Worm (Caenorhabditis elegans): ENCODE measurements around the gene T27E7.3.
A peak's percentile ranks its signal among the peaks of the same experiment; 100 is the strongest.

T27E7.3 gene

ce11 chrIV:14528718-14529117, at the start of gene T27E7.3:
T27E7.3 (plus strand) TSS chrIV:14529018.
- no peak for TF ChIP-seq ets-7 (tag; optimal IDR thresholded peaks at IDR 0.05)
- no peak for TF ChIP-seq ama-1 (optimal IDR thresholded peaks at IDR 0.05)
- no peak for TF ChIP-seq hmg-4 (GFP tag; optimal IDR thresholded peaks at IDR 0.05)
- TF ChIP-seq ceh-13 (GFP tag; optimal IDR thresholded peaks at IDR 0.05), result no peak

DNA sequence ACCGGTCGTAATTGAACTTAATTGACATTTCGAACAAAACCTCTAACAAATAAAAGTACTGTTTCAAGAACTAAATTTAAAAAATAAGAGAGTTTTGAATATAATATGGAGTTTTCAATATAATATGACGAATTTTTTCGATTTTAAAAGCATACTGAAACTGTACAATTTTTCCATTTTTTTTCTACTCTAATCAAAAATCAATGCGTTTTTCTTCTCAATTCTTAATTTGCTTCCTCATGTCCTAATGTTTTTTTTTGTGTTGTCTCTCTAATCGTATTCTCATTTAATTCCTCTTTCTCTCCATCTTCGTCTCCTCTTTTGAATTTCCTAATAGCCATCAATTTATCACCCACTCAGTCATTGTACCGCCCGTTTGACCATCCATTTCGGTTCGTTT, 46.8 kb upstream of the T27E7.3 start, which contains the start of gene Y57G11A.4:
Gene Y57G11A.4, plus strand, starts transcription at position 301 of the 400 bp plus-strand sequence.
- TF ChIP-seq tbx-11 (GFP tag; IDR thresholded peaks at IDR 0.05), result no peak
- TF ChIP-seq sea-1 (GFP tag; conservative IDR thresholded peaks at IDR 0.05), result no peak

ce11 chrIV:14483427-14483826, 45.4 kb upstream of the T27E7.3 start:
- TF ChIP-seq aly-1 (tag; optimal IDR thresholded peaks at IDR 0.05) (no peak), ceh-13 (GFP tag; optimal IDR thresholded peaks at IDR 0.05) (no peak), hmg-4 (GFP tag; optimal IDR thresholded peaks at IDR 0.05) (no peak)

DNA sequence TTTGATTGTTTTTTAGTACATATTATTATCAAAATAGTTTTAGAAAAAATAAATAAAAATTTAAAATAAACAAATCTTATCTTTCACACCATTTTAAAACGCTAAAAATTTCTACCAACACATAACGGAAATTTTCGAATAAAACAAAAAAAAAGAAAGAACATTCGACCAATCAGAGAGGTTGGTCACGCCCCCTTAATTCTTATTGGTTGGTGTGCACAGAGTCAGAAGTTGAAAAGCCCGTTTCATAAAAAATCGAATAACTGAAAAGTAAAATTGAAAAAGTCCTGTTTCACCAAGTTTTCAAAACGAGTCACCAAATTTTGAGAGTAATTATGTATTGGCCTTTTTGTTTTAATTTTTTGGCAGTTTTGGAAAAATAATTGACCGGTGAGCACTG, 37.7 kb upstream of the T27E7.3 start:
- no peak for TF ChIP-seq ceh-13 (GFP tag; optimal IDR thresholded peaks at IDR 0.05)
- no peak for TF ChIP-seq aly-1 (tag; optimal IDR thresholded peaks at IDR 0.05)
- TF ChIP-seq tbx-11 (GFP tag; IDR thresholded peaks at IDR 0.05), result no peak
- no peak for TF ChIP-seq tbx-37 (GFP tag; conservative IDR thresholded peaks at IDR 0.05)
- TF ChIP-seq ama-1 (optimal IDR thresholded peaks at IDR 0.05), result no peak
- no peak for TF ChIP-seq scrt-1 (GFP tag; IDR thresholded peaks at IDR 0.05)
- no peak for TF ChIP-seq ets-7 (tag; optimal IDR thresholded peaks at IDR 0.05)
- no peak for TF ChIP-seq hmg-4 (GFP tag; optimal IDR thresholded peaks at IDR 0.05)
- no peak for TF ChIP-seq tra-4 (tag; optimal IDR thresholded peaks at IDR 0.05)
- TF ChIP-seq pes-1 (GFP tag; IDR thresholded peaks at IDR 0.05), result no peak
- no peak for TF ChIP-seq B0310.2 (tag; optimal IDR thresholded peaks at IDR 0.05)
- no peak for TF ChIP-seq ceh-36 (tag; optimal IDR thresholded peaks at IDR 0.05)
- TF ChIP-seq hmbx-1 (tag; optimal IDR thresholded peaks at IDR 0.05), result no peak
- TF ChIP-seq hnd-1 (tag; optimal IDR thresholded peaks at IDR 0.05), result no peak
- TF ChIP-seq flt-1 (GFP tag; IDR thresholded peaks at IDR 0.05), result no peak
- no peak for TF ChIP-seq F13C5.2 (tag; optimal IDR thresholded peaks at IDR 0.05)
- no peak for TF ChIP-seq sea-1 (GFP tag; conservative IDR thresholded peaks at IDR 0.05)

- TF ChIP-seq tbx-11 (GFP tag; IDR thresholded peaks at IDR 0.05) (no peak), ama-1 (optimal IDR thresholded peaks at IDR 0.05) (no peak), F13C5.2 (tag; optimal IDR thresholded peaks at IDR 0.05) (no peak), ceh-36 (tag; optimal IDR thresholded peaks at IDR 0.05) (no peak), tra-4 (tag; optimal IDR thresholded peaks at IDR 0.05) (no peak), B0310.2 (tag; optimal IDR thresholded peaks at IDR 0.05) (no peak), ceh-13 (GFP tag; optimal IDR thresholded peaks at IDR 0.05) (no peak), flt-1 (GFP tag; IDR thresholded peaks at IDR 0.05) (no peak), sea-1 (GFP tag; conservative IDR thresholded peaks at IDR 0.05) (no peak), pes-1 (GFP tag; IDR thresholded peaks at IDR 0.05) (no peak), hmbx-1 (tag; optimal IDR thresholded peaks at IDR 0.05) (no peak), tbx-37 (GFP tag; conservative IDR thresholded peaks at IDR 0.05) (no peak), scrt-1 (GFP tag; IDR thresholded peaks at IDR 0.05) (no peak), ets-7 (tag; optimal IDR thresholded peaks at IDR 0.05) (no peak), hmg-4 (GFP tag; optimal IDR thresholded peaks at IDR 0.05) (no peak), aly-1 (tag; optimal IDR thresholded peaks at IDR 0.05) (no peak), hnd-1 (tag; optimal IDR thresholded peaks at IDR 0.05) (no peak)
These were observed 33.3 kb upstream of the T27E7.3 start for ce11 chrIV:14495474-14495873.

- TF ChIP-seq scrt-1 (GFP tag; IDR thresholded peaks at IDR 0.05) (0 out of 2 replicates have a peak, but pooled peaks have one; percentile 13), ets-7 (tag; optimal IDR thresholded peaks at IDR 0.05) (no peak), tbx-11 (GFP tag; IDR thresholded peaks at IDR 0.05) (no peak), hnd-1 (tag; optimal IDR thresholded peaks at IDR 0.05) (no peak)
These were observed 32.3 kb upstream of the T27E7.3 start for ce11 chrIV:14496494-14496893.

DNA sequence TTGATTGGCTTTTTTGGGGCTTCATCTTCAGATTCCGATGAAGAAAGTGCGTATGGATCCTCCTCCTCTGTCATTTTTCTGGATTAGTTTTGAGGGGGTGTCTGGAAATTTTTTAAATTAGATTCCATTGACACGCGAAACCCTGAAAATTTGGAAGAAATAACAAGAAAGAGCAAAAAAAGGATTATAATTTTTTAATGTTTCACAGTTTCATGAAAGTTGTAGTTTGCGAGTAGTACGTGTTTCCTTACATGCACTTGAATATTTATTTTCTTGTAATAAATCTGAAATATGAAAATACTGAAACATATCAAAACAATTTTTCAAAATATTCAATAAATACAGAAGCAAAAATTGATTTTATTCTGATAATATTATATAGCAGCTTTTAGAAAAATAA, 23.8 kb upstream of the T27E7.3 start, which contains the start of gene tag-273:
Gene tag-273, minus strand, starts transcription at position 101 of the 400 bp plus-strand sequence.
- TF ChIP-seq flt-1 (GFP tag; IDR thresholded peaks at IDR 0.05), result no peak
- no peak for TF ChIP-seq ceh-36 (tag; optimal IDR thresholded peaks at IDR 0.05)
- TF ChIP-seq ama-1 (optimal IDR thresholded peaks at IDR 0.05), result no peak
- TF ChIP-seq tbx-11 (GFP tag; IDR thresholded peaks at IDR 0.05), result no peak
- no peak for TF ChIP-seq ceh-13 (GFP tag; optimal IDR thresholded peaks at IDR 0.05)
- TF ChIP-seq ets-7 (tag; optimal IDR thresholded peaks at IDR 0.05), result no peak
- TF ChIP-seq B0310.2 (tag; optimal IDR thresholded peaks at IDR 0.05), result no peak
- no peak for TF ChIP-seq hmg-4 (GFP tag; optimal IDR thresholded peaks at IDR 0.05)
- TF ChIP-seq tbx-37 (GFP tag; conservative IDR thresholded peaks at IDR 0.05), result no peak
- no peak for TF ChIP-seq hmbx-1 (tag; optimal IDR thresholded peaks at IDR 0.05)
- no peak for TF ChIP-seq aly-1 (tag; optimal IDR thresholded peaks at IDR 0.05)
- no peak for TF ChIP-seq pes-1 (GFP tag; IDR thresholded peaks at IDR 0.05)
- TF ChIP-seq tra-4 (tag; optimal IDR thresholded peaks at IDR 0.05), result no peak
- no peak for TF ChIP-seq sea-1 (GFP tag; conservative IDR thresholded peaks at IDR 0.05)

ce11 chrIV:14506042-14506441, 22.8 kb upstream of the T27E7.3 start:
- no peak for TF ChIP-seq hmbx-1 (tag; optimal IDR thresholded peaks at IDR 0.05)
- no peak for TF ChIP-seq tbx-37 (GFP tag; conservative IDR thresholded peaks at IDR 0.05)
- TF ChIP-seq aly-1 (tag; optimal IDR thresholded peaks at IDR 0.05), result no peak
- TF ChIP-seq pes-1 (GFP tag; IDR thresholded peaks at IDR 0.05), result no peak
- TF ChIP-seq ama-1 (optimal IDR thresholded peaks at IDR 0.05), result no peak
- TF ChIP-seq tbx-11 (GFP tag; IDR thresholded peaks at IDR 0.05), result no peak
- TF ChIP-seq sea-1 (GFP tag; conservative IDR thresholded peaks at IDR 0.05), result no peak
- no peak for TF ChIP-seq tra-4 (tag; optimal IDR thresholded peaks at IDR 0.05)
- no peak for TF ChIP-seq B0310.2 (tag; optimal IDR thresholded peaks at IDR 0.05)
- no peak for TF ChIP-seq ets-7 (tag; optimal IDR thresholded peaks at IDR 0.05)
- TF ChIP-seq ceh-36 (tag; optimal IDR thresholded peaks at IDR 0.05), result no peak
- no peak for TF ChIP-seq flt-1 (GFP tag; IDR thresholded peaks at IDR 0.05)
- TF ChIP-seq hnd-1 (tag; optimal IDR thresholded peaks at IDR 0.05), result no peak
- TF ChIP-seq hmg-4 (GFP tag; optimal IDR thresholded peaks at IDR 0.05), result no peak

Data from whole organism, early embryonic.